Fruit fly (Drosophila melanogaster) whole organism, embryonic: ENCODE data around the gene scrt.

Experiments used
- Bdp1 ChIP-seq: fragments of 200-800 bp; sonication (Bioruptor generic); optimal IDR thresholded peaks from 3 replicates; lab custom pipeline; 2016; ENCODE audit warnings: missing biosample characterization, missing genetic modification characterization
- Bgb ChIP-seq: fragments of 200-800 bp; sonication (Bioruptor generic); IDR thresholded peaks from 2 replicates; pipeline ENCODE4 v1.3.6; 2022; ENCODE audit warnings: missing biosample characterization, missing genetic modification characterization; ENCODE audit not compliant: partially characterized antibody
- CG10321 ChIP-seq: fragments of 200-800 bp; sonication (Bioruptor generic); IDR thresholded peaks from 2 replicates; pipeline ENCODE4 v1.3.6; 2022; ENCODE audit warnings: missing biosample characterization, missing genetic modification characterization
- CG11085 ChIP-seq: fragments of 200-800 bp; sonication (Bioruptor generic); IDR thresholded peaks from 2 replicates; pipeline ENCODE4 v1.3.6; 2022; ENCODE audit warnings: missing biosample characterization, missing genetic modification characterization
- CG12071 ChIP-seq: fragments of 200-800 bp; sonication (Bioruptor generic); optimal IDR thresholded peaks from 3 replicates; lab custom pipeline; 2018; ENCODE audit warnings: missing biosample characterization, mild to moderate bottlenecking, missing genetic modification characterization
- CG13775 ChIP-seq: fragments of 200-800 bp; sonication (Bioruptor generic); optimal IDR thresholded peaks from 3 replicates; lab custom pipeline; 2017; ENCODE audit warnings: missing biosample characterization, mild to moderate bottlenecking, missing genetic modification characterization
- CG13894 ChIP-seq: fragments of 200-800 bp; sonication (Bioruptor generic); optimal IDR thresholded peaks from 3 replicates; lab custom pipeline; 2018; ENCODE audit warnings: missing biosample characterization, mild to moderate bottlenecking, missing genetic modification characterization, moderate library complexity
- CG14050 ChIP-seq: fragments of 200-800 bp; sonication (Bioruptor generic); IDR thresholded peaks from 3 replicates; pipeline ENCODE4 v1.3.6; 2022; ENCODE audit warnings: missing biosample characterization, missing genetic modification characterization
- CG17568 ChIP-seq: fragments of 200-800 bp; sonication (Bioruptor generic); optimal IDR thresholded peaks from 2 replicates; lab custom pipeline; 2018; ENCODE audit warnings: missing biosample characterization, mild to moderate bottlenecking, missing genetic modification characterization, moderate library complexity
- CG18764 ChIP-seq: fragments of 200-800 bp; sonication (Bioruptor generic); optimal IDR thresholded peaks from 3 replicates; lab custom pipeline; 2016; ENCODE audit warnings: missing biosample characterization, missing genetic modification characterization
- CG2116 ChIP-seq: fragments of 200-800 bp; sonication (Bioruptor generic); optimal IDR thresholded peaks from 3 replicates; lab custom pipeline; 2018; ENCODE audit warnings: missing biosample characterization, mild to moderate bottlenecking, missing genetic modification characterization
- CG30020 ChIP-seq: fragments of 200-800 bp; optimal IDR thresholded peaks from 2 replicates; lab custom pipeline; 2019; ENCODE audit warnings: missing biosample characterization, mild to moderate bottlenecking, missing genetic modification characterization, moderate library complexity
- CG30403 ChIP-seq: fragments of 200-800 bp; sonication (Bioruptor generic); optimal IDR thresholded peaks from 3 replicates; lab custom pipeline; 2016; ENCODE audit warnings: missing biosample characterization, missing genetic modification characterization
- CG31224 ChIP-seq: fragments of 200-800 bp; sonication (Bioruptor generic); IDR thresholded peaks from 2 replicates; pipeline ENCODE4 v1.3.6; 2022; ENCODE audit warnings: missing biosample characterization, missing genetic modification characterization
- CG31365 ChIP-seq: fragments of 200-800 bp; sonication (Bioruptor generic); optimal IDR thresholded peaks from 2 replicates; lab custom pipeline; 2018; ENCODE audit warnings: missing biosample characterization, mild to moderate bottlenecking, missing genetic modification characterization
- CG32532 ChIP-seq: fragments of 200-800 bp; sonication (Bioruptor generic); IDR thresholded peaks from 2 replicates; pipeline ENCODE4 v1.3.6; 2022; ENCODE audit warnings: missing biosample characterization, missing genetic modification characterization
- CG34376 ChIP-seq: fragments of 200-800 bp; sonication (Bioruptor generic); optimal IDR thresholded peaks from 2 replicates; lab custom pipeline; 2018; ENCODE audit warnings: missing biosample characterization, mild to moderate bottlenecking, missing genetic modification characterization
- CG42726 ChIP-seq: fragments of 200-800 bp; sonication (Bioruptor generic); IDR thresholded peaks from 2 replicates; pipeline ENCODE4 v1.3.6; 2022; ENCODE audit warnings: missing biosample characterization, missing genetic modification characterization; ENCODE audit not compliant: partially characterized antibody
- CG43689 ChIP-seq: fragments of 200-800 bp; sonication (Bioruptor generic); IDR thresholded peaks from 2 replicates; pipeline ENCODE4 v1.3.6; 2022; ENCODE audit warnings: missing biosample characterization, missing genetic modification characterization
- CG6683 ChIP-seq: fragments of 200-800 bp; sonication (Bioruptor generic); optimal IDR thresholded peaks from 2 replicates; lab custom pipeline; 2017; ENCODE audit warnings: missing biosample characterization, mild to moderate bottlenecking, missing genetic modification characterization, missing genetic modification reagents
- CG7357 ChIP-seq: fragments of 200-800 bp; sonication (Bioruptor generic); IDR thresholded peaks from 3 replicates; pipeline ENCODE4 v1.3.6; 2022; ENCODE audit warnings: missing biosample characterization, missing genetic modification characterization
- CG7963 ChIP-seq: fragments of 200-800 bp; sonication (Bioruptor generic); IDR thresholded peaks from 3 replicates; pipeline ENCODE4 v1.3.6; 2022; ENCODE audit warnings: missing biosample characterization, missing genetic modification characterization; ENCODE audit not compliant: partially characterized antibody
- CG8944 ChIP-seq: fragments of 200-800 bp; sonication (Bioruptor generic); optimal IDR thresholded peaks from 3 replicates; lab custom pipeline; 2016; ENCODE audit warnings: missing biosample characterization, missing genetic modification characterization
- E2f1 ChIP-seq: fragments of 200-800 bp; sonication (Bioruptor generic); IDR thresholded peaks from 2 replicates; pipeline ENCODE4 v1.3.6; 2022; ENCODE audit warnings: missing biosample characterization, missing genetic modification characterization
- Fer3 ChIP-seq: fragments of 200-800 bp; sonication (Bioruptor generic); optimal IDR thresholded peaks from 2 replicates; lab custom pipeline; 2018; ENCODE audit warnings: missing biosample characterization, mild to moderate bottlenecking, missing genetic modification characterization, moderate library complexity
- Lim3 ChIP-seq: fragments of 200-800 bp; sonication (Bioruptor generic); IDR thresholded peaks from 2 replicates; pipeline ENCODE4 v1.3.6; 2022; ENCODE audit warnings: missing biosample characterization, missing genetic modification characterization
- Mes4 ChIP-seq: fragments of 200-800 bp; sonication (Bioruptor generic); optimal IDR thresholded peaks from 2 replicates; lab custom pipeline; 2016; ENCODE audit warnings: missing biosample characterization, missing genetic modification characterization
- Sin3A ChIP-seq: fragments of >200 bp; optimal IDR thresholded peaks from 2 replicates; lab custom pipeline; 2018
- Sox102F ChIP-seq: fragments of 200-800 bp; sonication (Bioruptor generic); optimal IDR thresholded peaks from 2 replicates; lab custom pipeline; 2018; ENCODE audit warnings: missing biosample characterization, mild to moderate bottlenecking, missing genetic modification characterization, moderate library complexity
- Sry-β ChIP-seq: fragments of 200-800 bp; sonication (Bioruptor generic); optimal IDR thresholded peaks from 2 replicates; lab custom pipeline; 2018; ENCODE audit warnings: missing biosample characterization, mild to moderate bottlenecking, missing genetic modification characterization, moderate library complexity
- YL-1 ChIP-seq: fragments of 200-800 bp; sonication (Bioruptor generic); optimal IDR thresholded peaks from 3 replicates; lab custom pipeline; 2017; ENCODE audit warnings: missing biosample characterization, mild to moderate bottlenecking, missing genetic modification characterization
- aop ChIP-seq: fragments of 200-800 bp; sonication (Bioruptor generic); IDR thresholded peaks from 2 replicates; pipeline ENCODE4 v1.3.6; 2022; ENCODE audit warnings: missing biosample characterization, missing genetic modification characterization
- ap ChIP-seq: fragments of 200-800 bp; sonication (Bioruptor generic); IDR thresholded peaks from 2 replicates; pipeline ENCODE4 v1.3.6; 2022; ENCODE audit warnings: missing biosample characterization, missing genetic modification characterization
- bigmax ChIP-seq: fragments of 200-800 bp; sonication (Bioruptor generic); optimal IDR thresholded peaks from 2 replicates; lab custom pipeline; 2018; ENCODE audit warnings: missing biosample characterization, mild to moderate bottlenecking, missing genetic modification characterization
- btn ChIP-seq: fragments of 200-800 bp; sonication (Bioruptor generic); optimal IDR thresholded peaks from 2 replicates; lab custom pipeline; 2016; ENCODE audit warnings: missing biosample characterization, missing genetic modification characterization
- corto ChIP-seq: fragments of 200-800 bp; sonication (Bioruptor generic); optimal IDR thresholded peaks from 2 replicates; lab custom pipeline; 2016; ENCODE audit warnings: missing biosample characterization, mild to moderate bottlenecking, missing genetic modification characterization, moderate library complexity
- ewg ChIP-seq: fragments of 200-800 bp; sonication (Bioruptor generic); optimal IDR thresholded peaks from 3 replicates; lab custom pipeline; 2017; ENCODE audit warnings: mild to moderate bottlenecking, missing biosample characterization, missing genetic modification reagents, missing genetic modification characterization
- fd3F ChIP-seq: fragments of 200-800 bp; sonication (Bioruptor generic); optimal IDR thresholded peaks from 2 replicates; lab custom pipeline; 2018; ENCODE audit warnings: missing biosample characterization, mild to moderate bottlenecking, missing genetic modification characterization, moderate library complexity
- fd96Cb ChIP-seq: fragments of 200-800 bp; sonication (Bioruptor generic); optimal IDR thresholded peaks from 2 replicates; lab custom pipeline; 2018; ENCODE audit warnings: missing biosample characterization, mild to moderate bottlenecking, missing genetic modification characterization, moderate library complexity
- fru ChIP-seq: fragments of >200 bp; optimal IDR thresholded peaks from 2 replicates; lab custom pipeline; 2017
- gce ChIP-seq: fragments of 200-800 bp; sonication (Bioruptor generic); IDR thresholded peaks from 3 replicates; pipeline ENCODE4 v1.3.6; 2022; ENCODE audit warnings: missing biosample characterization, missing genetic modification characterization
- lab ChIP-seq: fragments of 200-800 bp; sonication (Bioruptor generic); optimal IDR thresholded peaks from 3 replicates; lab custom pipeline; 2017; ENCODE audit warnings: missing biosample characterization, missing genetic modification characterization, mild to moderate bottlenecking, moderate library complexity, missing genetic modification reagents
- lov ChIP-seq, 2 experiments: fragments of 200-800 bp in 1 of 2; fragments of >200 bp in 1 of 2; sonication (Bioruptor generic) in 1 of 2; IDR thresholded peaks in 1 of 2; optimal IDR thresholded peaks in 1 of 2; 2 replicates in 1 of 2; 3 replicates in 1 of 2; pipeline versions ENCODE4 v1.3.6 to Lab custom; 2017 to 2022; ENCODE audit warnings: missing biosample characterization in 1 of 2, missing genetic modification characterization in 1 of 2
- mirr ChIP-seq: fragments of 200-800 bp; sonication (Bioruptor generic); optimal IDR thresholded peaks from 3 replicates; lab custom pipeline; 2018; ENCODE audit warnings: missing biosample characterization, mild to moderate bottlenecking, missing genetic modification characterization
- pum ChIP-seq: fragments of 200-800 bp; sonication (Bioruptor generic); optimal IDR thresholded peaks from 2 replicates; lab custom pipeline; 2016; ENCODE audit warnings: missing biosample characterization, missing genetic modification characterization
- repo ChIP-seq: fragments of 200-800 bp; sonication (Bioruptor generic); optimal IDR thresholded peaks from 2 replicates; lab custom pipeline; 2016; ENCODE audit warnings: missing biosample characterization, missing genetic modification characterization
- row ChIP-seq: fragments of 200-800 bp; sonication (Bioruptor generic); IDR thresholded peaks from 3 replicates; pipeline ENCODE4 v1.3.6; 2022; ENCODE audit warnings: missing biosample characterization, missing genetic modification characterization
- seq ChIP-seq: fragments of 200-800 bp; sonication (Bioruptor generic); IDR thresholded peaks from 2 replicates; pipeline ENCODE4 v1.3.6; 2022; ENCODE audit warnings: missing biosample characterization, missing genetic modification characterization
- tap ChIP-seq: fragments of 200-800 bp; optimal IDR thresholded peaks from 3 replicates; lab custom pipeline; 2019; ENCODE audit warnings: missing biosample characterization, mild to moderate bottlenecking, missing genetic modification characterization, moderate library complexity
- tll ChIP-seq, 2 experiments: fragments of 200-800 bp in 1 of 2; fragments of >200 bp in 1 of 2; sonication (Bioruptor generic) in 1 of 2; optimal IDR thresholded peaks; 2 replicates each; lab custom pipeline; 2017 to 2019; ENCODE audit warnings: missing biosample characterization in 2 of 2, missing genetic modification characterization in 2 of 2, mild to moderate bottlenecking in 1 of 2, moderate library complexity in 1 of 2
- twi ChIP-seq: fragments of 200-800 bp; optimal IDR thresholded peaks from 2 replicates; lab custom pipeline; 2019; ENCODE audit warnings: missing biosample characterization, mild to moderate bottlenecking, missing genetic modification characterization, moderate library complexity
- yki ChIP-seq: fragments of >200 bp; optimal IDR thresholded peaks from 3 replicates; lab custom pipeline; 2018

The scrt gene

dm6 chr3L:3952468-3952867 lies 31.2 kb upstream of the scrt start, which contains the start of gene CG14984 (continued):
- TF ChIP-seq CG30020 (tag; lab: Kevin White, UChicago), result no peak
- no peak for TF ChIP-seq pum
- TF ChIP-seq repo (GFP tag; lab: Kevin White, UChicago), result peak; percentile 1
- TF ChIP-seq ap, result no peak
- TF ChIP-seq CG17568, result no peak
- no peak for TF ChIP-seq yki (lab: Kevin White, UChicago)
- peak; percentile 63 for TF ChIP-seq Fer3
- TF ChIP-seq CG12071, result no peak
- TF ChIP-seq tll (GFP tag; optimal IDR thresholded peaks at IDR 0.05; lab: Kevin White, UChicago), result no peak
- TF ChIP-seq CG34376 (GFP tag; lab: Kevin White, UChicago), result peak; percentile 5
- no peak for TF ChIP-seq mirr (GFP tag; lab: Kevin White, UChicago)
- TF ChIP-seq CG2116 (GFP tag; lab: Kevin White, UChicago), result no peak
- no peak for TF ChIP-seq CG7963 (GFP tag; lab: Robert Waterston, UW)
- no peak for TF ChIP-seq fru (lab: Kevin White, UChicago)
- TF ChIP-seq E2f1 (GFP tag; lab: Robert Waterston, UW), result 0 out of 2 replicates have a peak, but pooled peaks have one; percentile 31
- no peak for TF ChIP-seq Sin3A (lab: Kevin White, UChicago)
- no peak for TF ChIP-seq fd3F (GFP tag; lab: Kevin White, UChicago)
- TF ChIP-seq CG14050, result no peak
- TF ChIP-seq CG8944 (GFP tag; lab: Kevin White, UChicago), result no peak
- no peak for TF ChIP-seq bigmax (GFP tag; lab: Kevin White, UChicago)
- TF ChIP-seq Mes4 (GFP tag; lab: Kevin White, UChicago), result no peak
- TF ChIP-seq ewg (GFP tag; lab: Kevin White, UChicago), result no peak
- TF ChIP-seq CG7357 (GFP tag; lab: Robert Waterston, UW), result no peak
- TF ChIP-seq CG13894 (tag; lab: Kevin White, UChicago), result peak; percentile 3
- TF ChIP-seq tap, result no peak
- TF ChIP-seq CG32532 (GFP tag; lab: Robert Waterston, UW), result peak; percentile 76
- TF ChIP-seq seq (GFP tag; lab: Robert Waterston, UW), result no peak
- TF ChIP-seq CG31224, result peak; percentile 59
- no peak for TF ChIP-seq Sry-β
- no peak for TF ChIP-seq CG43689
- TF ChIP-seq btn (GFP tag; lab: Kevin White, UChicago), result no peak
- no peak for TF ChIP-seq aop
- no peak for TF ChIP-seq CG11085
- no peak for TF ChIP-seq CG42726 (GFP tag; lab: Robert Waterston, UW)
- TF ChIP-seq Bgb, result no peak
- TF ChIP-seq CG30403 (GFP tag; lab: Kevin White, UChicago), result peak; percentile 27
- TF ChIP-seq row (GFP tag; lab: Robert Waterston, UW), result peak; percentile 58
- TF ChIP-seq fd96Cb, result peak; percentile 16
- no peak for TF ChIP-seq corto (GFP tag; lab: Kevin White, UChicago)
- TF ChIP-seq lab, result peak; percentile 73
- TF ChIP-seq Sox102F (GFP tag; lab: Kevin White, UChicago), result peak; percentile 12
- TF ChIP-seq gce, result no peak
- TF ChIP-seq CG13775, result no peak
- TF ChIP-seq lov (optimal IDR thresholded peaks at IDR 0.05; lab: Kevin White, UChicago), result no peak
- TF ChIP-seq lov (GFP tag; IDR thresholded peaks at IDR 0.05; lab: Robert Waterston, UW), result no peak
- no peak for TF ChIP-seq Bdp1 (GFP tag; lab: Kevin White, UChicago)
- TF ChIP-seq twi (tag; lab: Kevin White, UChicago), result no peak
- no peak for TF ChIP-seq YL-1 (GFP tag; lab: Kevin White, UChicago)
- no peak for TF ChIP-seq CG31365 (tag; lab: Kevin White, UChicago)
- TF ChIP-seq CG10321 (GFP tag; lab: Robert Waterston, UW), result no peak
- no peak for TF ChIP-seq CG6683 (GFP tag; lab: Kevin White, UChicago)
- TF ChIP-seq Lim3 (GFP tag; lab: Robert Waterston, UW), result no peak
- peak; percentile 14 for TF ChIP-seq CG18764 (GFP tag; lab: Kevin White, UChicago)
